Worm (Caenorhabditis elegans) whole organism, L4 larva: Measurements from ENCODE around the gene C16C8.11.

ENCODE experiments used
- F37D6.2 ChIP-seq: sonication (generic microtip); optimal IDR thresholded peaks from 2 replicates; lab custom pipeline; 2016; ENCODE audit warnings: mild to moderate bottlenecking, missing genetic modification characterization, missing compliant biosample characterization
- ctbp-1 ChIP-seq: fragments of 200-800 bp; sonication (Bioruptor generic); IDR thresholded peaks from 2 replicates; pipeline ENCODE4 v1.3.6; 2022; ENCODE audit warnings: missing genetic modification reagents, missing genetic modification characterization, missing compliant biosample characterization
- rbr-2 ChIP-seq: sonication (generic microtip); optimal IDR thresholded peaks from 2 replicates; lab custom pipeline; 2016; ENCODE audit warnings: missing genotype, missing genetic modification characterization, missing compliant biosample characterization

Gene C16C8.11

DNA sequence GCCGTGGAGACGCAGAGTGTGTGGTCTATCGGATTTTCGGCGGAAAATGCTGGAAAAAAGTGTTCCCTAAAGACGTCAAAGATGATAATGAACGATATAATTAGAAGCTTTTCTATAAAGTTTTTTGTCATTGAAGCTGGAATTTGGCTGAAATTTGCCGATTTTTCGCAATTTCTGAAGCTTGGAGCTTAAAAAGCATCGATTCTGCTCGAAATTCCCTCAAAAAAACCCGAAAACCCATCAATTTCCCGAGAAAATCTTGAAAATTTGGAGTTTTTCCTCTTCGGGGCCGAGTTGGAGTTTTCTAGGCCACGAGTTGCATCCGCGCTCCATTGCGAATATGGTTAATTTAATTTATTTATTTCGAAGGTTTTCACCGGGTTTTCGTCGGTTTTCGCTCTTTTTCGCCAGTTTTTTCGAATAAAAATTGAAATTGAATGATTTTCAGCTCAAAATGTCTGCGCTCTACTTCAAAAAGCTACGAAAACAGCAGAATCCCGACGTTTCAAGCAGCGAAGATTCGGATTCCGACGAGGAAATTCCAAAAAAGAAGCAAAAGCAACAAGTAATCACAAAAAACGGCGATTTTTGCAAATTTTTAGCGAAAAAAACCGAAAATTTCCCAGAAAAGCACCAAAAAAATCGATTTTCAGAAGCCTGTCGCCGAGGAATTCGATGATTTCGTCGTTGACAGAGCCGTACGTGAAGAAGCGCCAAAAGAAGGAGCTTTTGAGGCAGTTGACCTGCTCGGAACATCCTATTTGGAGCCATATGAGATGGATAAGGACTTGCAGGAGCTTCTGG lies 49.2 kb downstream of the C16C8.11 start, which contains the start of the genes col-71 and Y49F6B.2 (continued):
- TF ChIP-seq ctbp-1 (0 out of 2 replicates have a peak, but pooled peaks have one; percentile 49), rbr-2 (tag; lab: Kevin White, UChicago) (peak; percentile 78), F37D6.2 (tag; lab: Kevin White, UChicago) (peak; percentile 65)
